Fruit fly (Drosophila melanogaster) whole organism, wandering third instar larva: ENCODE measurements around the gene Lztr1.

Experiments
- Abd-B ChIP-seq: fragments of >200 bp; optimal IDR thresholded peaks from 2 replicates; lab custom pipeline; 2017; ENCODE audit warnings: missing biosample characterization, missing genetic modification characterization
- CG32264 ChIP-seq: fragments of 200-800 bp; sonication (Bioruptor generic); optimal IDR thresholded peaks from 2 replicates; lab custom pipeline; 2016; ENCODE audit warnings: missing biosample characterization, missing genetic modification characterization
- CG9705 ChIP-seq: fragments of 200-800 bp; sonication (Bioruptor generic); optimal IDR thresholded peaks from 2 replicates; lab custom pipeline; 2018; ENCODE audit warnings: missing biosample characterization, mild to moderate bottlenecking, missing genetic modification characterization
- CrebA ChIP-seq: fragments of 200-800 bp; sonication (Bioruptor generic); optimal IDR thresholded peaks from 2 replicates; lab custom pipeline; 2016; ENCODE audit warnings: missing biosample characterization, mild to moderate bottlenecking, missing genetic modification characterization, borderline replicate concordance
- Dfd ChIP-seq: fragments of >200 bp; optimal IDR thresholded peaks from 2 replicates; lab custom pipeline; 2017; ENCODE audit warnings: missing biosample characterization, missing genetic modification characterization
- Dif ChIP-seq: fragments of 200-275, 200-300 bp; sonication (Bioruptor generic); optimal IDR thresholded peaks from 2 replicates; lab custom pipeline; 2018; ENCODE audit warnings: missing biosample characterization, missing genetic modification characterization; ENCODE audit not compliant: partially characterized antibody
- GATAd ChIP-seq: sonication (Bioruptor generic); optimal IDR thresholded peaks from 2 replicates; lab custom pipeline; 2016; ENCODE audit warnings: missing biosample characterization, missing genetic modification characterization
- HLH106 ChIP-seq: fragments of 200-800 bp; optimal IDR thresholded peaks from 3 replicates; lab custom pipeline; 2019; ENCODE audit warnings: missing biosample characterization, mild to moderate bottlenecking, missing genetic modification characterization, moderate library complexity
- Hnf4 ChIP-seq: fragments of 200-800 bp; sonication (Bioruptor generic); optimal IDR thresholded peaks from 2 replicates; lab custom pipeline; 2016; ENCODE audit warnings: missing biosample characterization, mild to moderate bottlenecking, missing genetic modification characterization
- Hr78 ChIP-seq: fragments of >200 bp; optimal IDR thresholded peaks from 2 replicates; lab custom pipeline; 2017; ENCODE audit warnings: missing biosample characterization, missing genetic modification characterization
- Hr83 ChIP-seq: fragments of 200-300 bp; sonication (Bioruptor generic); optimal IDR thresholded peaks from 2 replicates; lab custom pipeline; 2016; ENCODE audit warnings: missing biosample characterization, mild to moderate bottlenecking, missing genetic modification characterization, moderate library complexity; ENCODE audit not compliant: poor library complexity, severe bottlenecking
- Jra ChIP-seq: sonication (Bioruptor generic); optimal IDR thresholded peaks from 2 replicates; lab custom pipeline; 2016; ENCODE audit warnings: missing biosample characterization, missing genetic modification characterization
- Mio ChIP-seq: sonication (Bioruptor generic); optimal IDR thresholded peaks from 2 replicates; lab custom pipeline; 2016; ENCODE audit warnings: missing biosample characterization, missing genetic modification characterization
- Myc ChIP-seq: fragments of >200 bp; optimal IDR thresholded peaks from 2 replicates; lab custom pipeline; 2017
- N ChIP-seq: fragments of >200 bp; optimal IDR thresholded peaks from 2 replicates; lab custom pipeline; 2018; ENCODE audit warnings: missing biosample characterization, missing external identifiers, missing genetic modification characterization
- OdsH ChIP-seq: fragments of 200-800 bp; sonication (Bioruptor generic); optimal IDR thresholded peaks from 2 replicates; lab custom pipeline; 2016; ENCODE audit warnings: missing biosample characterization, mild to moderate bottlenecking, missing genetic modification characterization
- Rel ChIP-seq, 2 experiments: fragments of 200-800 bp; sonication (Bioruptor generic) in 1 of 2; optimal IDR thresholded peaks; 2 replicates in 1 of 2; 3 replicates in 1 of 2; lab custom pipeline; 2016 to 2019; ENCODE audit warnings: mild to moderate bottlenecking in 2 of 2, missing biosample characterization in 2 of 2, missing genetic modification characterization in 2 of 2, moderate library complexity in 1 of 2
- Sp1 ChIP-seq: fragments of 200-800 bp; sonication (Bioruptor generic); optimal IDR thresholded peaks from 3 replicates; lab custom pipeline; 2019; ENCODE audit warnings: missing biosample characterization, mild to moderate bottlenecking, missing genetic modification characterization, moderate library complexity
- Vsx2 ChIP-seq: fragments of 200-300, 225-300 bp; sonication (Bioruptor generic); optimal IDR thresholded peaks from 2 replicates; lab custom pipeline; 2018; ENCODE audit warnings: missing biosample characterization, missing genetic modification characterization; ENCODE audit not compliant: partially characterized antibody
- br ChIP-seq: fragments of 200-800 bp; sonication (Bioruptor generic); optimal IDR thresholded peaks from 2 replicates; lab custom pipeline; 2016; ENCODE audit warnings: missing biosample characterization, missing genetic modification characterization
- brk ChIP-seq: fragments of 200-800 bp; sonication (Bioruptor generic); optimal IDR thresholded peaks from 2 replicates; lab custom pipeline; 2016; ENCODE audit warnings: missing biosample characterization, mild to moderate bottlenecking, missing genetic modification characterization
- dl ChIP-seq, 2 experiments: fragments of 175-275, 200-275 bp in 1 of 2; fragments of 200-275 bp in 1 of 2; sonication (Bioruptor generic); optimal IDR thresholded peaks; lab custom pipeline; 2018; ENCODE audit warnings: mild to moderate bottlenecking in 2 of 2, missing biosample characterization in 2 of 2, missing genetic modification characterization in 2 of 2, moderate library complexity in 2 of 2; ENCODE audit not compliant: partially characterized antibody in 2 of 2, insufficient read depth in 1 of 2
- dmrt93B ChIP-seq: fragments of 200-800 bp; sonication (Bioruptor generic); optimal IDR thresholded peaks from 2 replicates; lab custom pipeline; 2018; ENCODE audit warnings: missing biosample characterization, mild to moderate bottlenecking, missing genetic modification characterization
- dsf ChIP-seq: sonication (Bioruptor generic); optimal IDR thresholded peaks from 2 replicates; lab custom pipeline; 2016; ENCODE audit warnings: missing biosample characterization, missing genetic modification characterization, borderline replicate concordance
- ey ChIP-seq: fragments of 200-800 bp; sonication (Bioruptor generic); optimal IDR thresholded peaks from 2 replicates; lab custom pipeline; 2016; ENCODE audit warnings: missing biosample characterization, missing genetic modification characterization
- foxo ChIP-seq, 2 experiments: fragments of 200-800 bp; sonication (Bioruptor generic); optimal IDR thresholded peaks; 2 replicates in 1 of 2; 3 replicates in 1 of 2; lab custom pipeline; 2016 to 2017; ENCODE audit warnings: missing biosample characterization in 2 of 2, missing genetic modification characterization in 2 of 2
- fru ChIP-seq: fragments of 200-800 bp; sonication (Bioruptor generic); optimal IDR thresholded peaks from 3 replicates; lab custom pipeline; 2016; ENCODE audit warnings: missing biosample characterization, mild to moderate bottlenecking, missing genetic modification characterization
- h ChIP-seq: fragments of 200-800 bp; sonication (Bioruptor generic); optimal IDR thresholded peaks from 3 replicates; lab custom pipeline; 2016; ENCODE audit warnings: missing biosample characterization, mild to moderate bottlenecking, missing genetic modification characterization
- jim ChIP-seq: fragments of 175-275, 200-325 bp; sonication (Bioruptor generic); optimal IDR thresholded peaks from 2 replicates; lab custom pipeline; 2016; ENCODE audit warnings: missing biosample characterization, mild to moderate bottlenecking, missing genetic modification characterization
- lola ChIP-seq: fragments of >200 bp; optimal IDR thresholded peaks from 2 replicates; lab custom pipeline; 2017; ENCODE audit warnings: missing biosample characterization, missing genetic modification characterization
- pan ChIP-seq: fragments of >200 bp; optimal IDR thresholded peaks from 2 replicates; lab custom pipeline; 2017
- psq ChIP-seq: fragments of 200-800 bp; sonication (Bioruptor generic); optimal IDR thresholded peaks from 3 replicates; lab custom pipeline; 2017; ENCODE audit warnings: missing biosample characterization, mild to moderate bottlenecking, missing genetic modification characterization, moderate library complexity
- rgr ChIP-seq: fragments of 200-800 bp; sonication (Bioruptor generic); optimal IDR thresholded peaks from 3 replicates; lab custom pipeline; 2016; ENCODE audit warnings: missing biosample characterization, mild to moderate bottlenecking, missing genetic modification characterization
- sage ChIP-seq: fragments of 200-800 bp; sonication (Bioruptor generic); optimal IDR thresholded peaks from 2 replicates; lab custom pipeline; 2016; ENCODE audit warnings: missing biosample characterization, mild to moderate bottlenecking, missing genetic modification characterization
- sv ChIP-seq: fragments of 200-800 bp; sonication (Bioruptor generic); optimal IDR thresholded peaks from 3 replicates; lab custom pipeline; 2016; ENCODE audit warnings: missing biosample characterization, missing genetic modification characterization
- tai ChIP-seq: sonication (Bioruptor generic); optimal IDR thresholded peaks from 2 replicates; lab custom pipeline; 2016; ENCODE audit warnings: missing biosample characterization, missing genetic modification characterization
- usp ChIP-seq: fragments of >200 bp; optimal IDR thresholded peaks from 2 replicates; lab custom pipeline; 2017; ENCODE audit warnings: missing biosample characterization, missing genetic modification characterization
- woc ChIP-seq: sonication (Bioruptor generic); optimal IDR thresholded peaks from 2 replicates; lab custom pipeline; 2016; ENCODE audit warnings: missing biosample characterization, mild to moderate bottlenecking, missing genetic modification characterization

The Lztr1 gene

dm6 chrX:927209-927862 is at the start of gene Lztr1:
TSS of gene Lztr1 (minus strand) at chrX:927582.
- no peak for TF ChIP-seq tai (GFP tag; lab: Kevin White, UChicago)
- no peak for TF ChIP-seq Vsx2 (GFP tag; lab: Kevin White, UChicago)
- no peak for TF ChIP-seq Abd-B
- TF ChIP-seq CG9705 (GFP tag; lab: Kevin White, UChicago), result no peak
- TF ChIP-seq foxo (GFP tag; optimal IDR thresholded peaks at IDR 0.05; lab: Kevin White, UChicago), result no peak
- no peak for TF ChIP-seq sv (GFP tag; lab: Kevin White, UChicago)
- TF ChIP-seq Hr78, result no peak

- no peak for TF ChIP-seq rgr (GFP tag; lab: Kevin White, UChicago)
- no peak for TF ChIP-seq jim
- no peak for TF ChIP-seq fru
- no peak for TF ChIP-seq dl (GFP tag; optimal IDR thresholded peaks at IDR 0.05; lab: Kevin White, UChicago; ENCODE audit: insufficient read depth in 1 of 2, partially characterized antibody in 2 of 2)
- no peak for TF ChIP-seq Jra
- no peak for TF ChIP-seq Hnf4
- no peak for TF ChIP-seq Rel (GFP tag; optimal IDR thresholded peaks at IDR 0.05; lab: Kevin White, UChicago)
- TF ChIP-seq Rel (tag; optimal IDR thresholded peaks at IDR 0.05; lab: Kevin White, UChicago), result no peak
- no peak for TF ChIP-seq foxo (GFP tag; optimal IDR thresholded peaks at IDR 0.05; lab: Kevin White, UChicago)
- no peak for TF ChIP-seq CrebA (GFP tag; lab: Kevin White, UChicago)
- TF ChIP-seq psq (GFP tag; lab: Kevin White, UChicago), result no peak
- no peak for TF ChIP-seq tai (GFP tag; lab: Kevin White, UChicago)
- TF ChIP-seq GATAd, result no peak
- TF ChIP-seq Vsx2 (GFP tag; lab: Kevin White, UChicago), result no peak
- no peak for TF ChIP-seq brk
- TF ChIP-seq N, result no peak
- no peak for TF ChIP-seq pan (lab: Kevin White, UChicago)
- TF ChIP-seq ey (GFP tag; lab: Kevin White, UChicago), result no peak
- no peak for TF ChIP-seq dmrt93B (GFP tag; lab: Kevin White, UChicago)
- TF ChIP-seq Sp1 (GFP tag; lab: Kevin White, UChicago), result no peak
- no peak for TF ChIP-seq woc (GFP tag; lab: Kevin White, UChicago)
These were observed 39.4 kb upstream of the Lztr1 start for dm6 chrX:966818-967217.

dm6 chrX:964012-964411 is 36.6 kb upstream of the Lztr1 start:
- peak; percentile 12 for TF ChIP-seq h
- TF ChIP-seq Mio, result no peak
- no peak for TF ChIP-seq jim
- TF ChIP-seq woc (GFP tag; lab: Kevin White, UChicago), result no peak
- no peak for TF ChIP-seq lola (GFP tag; lab: Kevin White, UChicago)
- TF ChIP-seq, all 38 proteins: peak for 1

dm6 chrX:955873-956272 is 28.5 kb upstream of the Lztr1 start:
- no peak for TF ChIP-seq br
- no peak for TF ChIP-seq GATAd
- TF ChIP-seq sv (GFP tag; lab: Kevin White, UChicago), result no peak
- TF ChIP-seq foxo (GFP tag; optimal IDR thresholded peaks at IDR 0.05; lab: Kevin White, UChicago), result peak in 1 of 2 experiments; percentile 33
- TF ChIP-seq brk, result no peak
- no peak for TF ChIP-seq Vsx2 (GFP tag; lab: Kevin White, UChicago)
- TF ChIP-seq lola (GFP tag; lab: Kevin White, UChicago), result no peak
- TF ChIP-seq woc (GFP tag; lab: Kevin White, UChicago), result no peak
- TF ChIP-seq Dif (GFP tag; lab: Kevin White, UChicago), result no peak
- TF ChIP-seq dmrt93B (GFP tag; lab: Kevin White, UChicago), result no peak
- TF ChIP-seq pan (lab: Kevin White, UChicago), result no peak
- no peak for TF ChIP-seq Jra
- no peak for TF ChIP-seq OdsH (GFP tag; lab: Kevin White, UChicago)
- TF ChIP-seq ey (GFP tag; lab: Kevin White, UChicago), result peak; percentile 19
- peak; percentile 10 for TF ChIP-seq fru
- no peak for TF ChIP-seq dl (GFP tag; optimal IDR thresholded peaks at IDR 0.05; lab: Kevin White, UChicago; ENCODE audit: insufficient read depth in 1 of 2, partially characterized antibody in 2 of 2)
- no peak for TF ChIP-seq tai (GFP tag; lab: Kevin White, UChicago)
- peak; percentile 15 for TF ChIP-seq HLH106 (tag; lab: Kevin White, UChicago)
- TF ChIP-seq Sp1 (GFP tag; lab: Kevin White, UChicago), result no peak
- TF ChIP-seq psq (GFP tag; lab: Kevin White, UChicago), result no peak
- TF ChIP-seq h, result peak; percentile 19
- no peak for TF ChIP-seq sage (GFP tag; lab: Kevin White, UChicago)
- TF ChIP-seq usp (GFP tag; lab: Kevin White, UChicago), result no peak
- TF ChIP-seq Dfd (GFP tag; lab: Kevin White, UChicago), result no peak
- no peak for TF ChIP-seq Rel (GFP tag; optimal IDR thresholded peaks at IDR 0.05; lab: Kevin White, UChicago)
- no peak for TF ChIP-seq Rel (tag; optimal IDR thresholded peaks at IDR 0.05; lab: Kevin White, UChicago)
- TF ChIP-seq CrebA (GFP tag; lab: Kevin White, UChicago), result no peak
- TF ChIP-seq Hr83 (GFP tag; lab: Kevin White, UChicago), result no peak
- TF ChIP-seq Mio, result no peak
- no peak for TF ChIP-seq Hnf4
- TF ChIP-seq CG32264 (GFP tag; lab: Kevin White, UChicago), result no peak
- no peak for TF ChIP-seq Myc
- no peak for TF ChIP-seq Hr78
- TF ChIP-seq rgr (GFP tag; lab: Kevin White, UChicago), result peak; percentile 3
- TF ChIP-seq CG9705 (GFP tag; lab: Kevin White, UChicago), result no peak
- no peak for TF ChIP-seq N
- TF ChIP-seq dsf, result no peak
- TF ChIP-seq jim, result no peak
- TF ChIP-seq Abd-B, result no peak
